Worm (Caenorhabditis elegans) whole organism, L1 larva: ENCODE results near the gene rps-13.
A peak's percentile ranks its signal among the peaks of the same experiment; 100 is the strongest.

ENCODE experiments used
- mep-1 ChIP-seq: fragments of 150-350 bp; optimal IDR thresholded peaks from 2 replicates; lab custom pipeline; 2014; ENCODE audit warnings: missing biosample characterization, missing genetic modification characterization
- nhr-19 ChIP-seq: fragments of 200-800 bp; sonication (Bioruptor generic); conservative IDR thresholded peaks from 2 replicates; pipeline ENCODE4 v1.3.6; 2022; ENCODE audit warnings: missing genetic modification characterization, missing compliant biosample characterization
- rnt-1 ChIP-seq: sonication (generic microtip); optimal IDR thresholded peaks from 2 replicates; lab custom pipeline; 2016; ENCODE audit warnings: mild to moderate bottlenecking, missing genetic modification characterization, moderate library complexity, missing compliant biosample characterization
- snu-23 ChIP-seq: sonication (generic microtip); optimal IDR thresholded peaks from 2 replicates; lab custom pipeline; 2016; ENCODE audit warnings: missing genetic modification characterization, missing compliant biosample characterization
- unc-130 ChIP-seq: fragments of 150-350 bp; optimal IDR thresholded peaks from 2 replicates; lab custom pipeline; 2017; ENCODE audit warnings: missing biosample characterization, missing genetic modification characterization, inconsistent platforms
- unc-86 ChIP-seq: sonication (generic microtip); optimal IDR thresholded peaks from 2 replicates; lab custom pipeline; 2016; ENCODE audit warnings: missing genetic modification characterization, missing compliant biosample characterization
- zag-1 ChIP-seq: fragments of 150-350 bp; optimal IDR thresholded peaks from 2 replicates; lab custom pipeline; 2014; ENCODE audit warnings: missing biosample characterization, missing genetic modification characterization

- TF ChIP-seq unc-130 (tag; lab: Kevin White, UChicago) (no peak), nhr-19 (GFP tag; lab: Robert Waterston, UW) (peak; percentile 65), zag-1 (no peak), mep-1 (tag; lab: Kevin White, UChicago) (no peak), unc-86 (tag; lab: Kevin White, UChicago) (no peak), rnt-1 (tag; lab: Kevin White, UChicago) (peak; percentile 69), snu-23 (GFP tag; lab: Kevin White, UChicago) (peak; percentile 40)
Measured at ce11 chrIII:6398124-6398523, 23.3 kb upstream of the rps-13 start.
